Fruit fly (Drosophila melanogaster): Measurements from ENCODE around the gene CG34002.
"Not testable (repeated sequence)": the region's sequence is repeated elsewhere in the genome, so short reads cannot be mapped to it uniquely, and the experiment has no call there.

Gene CG34002

DNA sequence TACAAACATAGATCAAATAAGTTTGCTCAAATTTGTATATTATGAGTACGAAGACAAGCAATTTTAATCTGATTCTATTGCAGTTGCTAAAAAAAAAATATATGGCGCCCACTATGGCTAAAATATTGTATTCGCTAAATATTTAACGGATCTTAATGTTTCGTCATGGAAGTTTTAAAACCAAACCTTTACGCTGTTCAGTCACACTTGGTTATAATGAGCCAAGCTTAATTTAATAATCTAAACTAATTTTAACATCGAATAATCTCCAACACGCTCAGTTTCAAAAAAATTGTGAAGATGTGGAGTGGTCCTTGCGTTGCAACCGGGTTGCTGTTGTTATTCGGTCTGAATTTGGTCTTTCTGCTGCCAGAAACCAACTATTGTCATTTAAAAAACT lies at the start of gene CG34002:
Gene CG34002 (plus strand): TSS at position 301 of the 400 bp plus-strand sequence.
- not testable (repeated sequence) for TF ChIP-seq Ets98B (GFP tag; IDR thresholded peaks at IDR 0.05); CG34367 (tag; optimal IDR thresholded peaks at IDR 0.05); Pif1B (GFP tag; optimal IDR thresholded peaks at IDR 0.05)

- no peak for TF ChIP-seq CG12605 (GFP tag; IDR thresholded peaks at IDR 0.05)
- TF ChIP-seq CG17806 (tag; optimal IDR thresholded peaks at IDR 0.05) = no peak
- TF ChIP-seq rn (GFP tag; IDR thresholded peaks at IDR 0.05) = no peak
- no peak for TF ChIP-seq CG10348 (GFP tag; IDR thresholded peaks at IDR 0.05)
- TF ChIP-seq CG8301 (tag; optimal IDR thresholded peaks at IDR 0.05) = no peak
- no peak for TF ChIP-seq fd96Ca (GFP tag; IDR thresholded peaks at IDR 0.05)
- TF ChIP-seq Ets98B (GFP tag; IDR thresholded peaks at IDR 0.05) = no peak
- TF ChIP-seq Snoo (tag; optimal IDR thresholded peaks at IDR 0.05) = no peak
- TF ChIP-seq CG14655 (GFP tag; optimal IDR thresholded peaks at IDR 0.05) = no peak
- TF ChIP-seq CG8159 (tag; optimal IDR thresholded peaks at IDR 0.05) = no peak
- TF ChIP-seq CG9948 (tag; optimal IDR thresholded peaks at IDR 0.05) = no peak
- no peak for TF ChIP-seq gl (tag; optimal IDR thresholded peaks at IDR 0.05)
- TF ChIP-seq Pif1A (GFP tag; optimal IDR thresholded peaks at IDR 0.05) = no peak
- TF ChIP-seq D1 (tag; optimal IDR thresholded peaks at IDR 0.05) = no peak
- TF ChIP-seq CG32121 (GFP tag; IDR thresholded peaks at IDR 0.05) = no peak
- no peak for TF ChIP-seq CG13204 (GFP tag; optimal IDR thresholded peaks at IDR 0.05)
- TF ChIP-seq CG4496 (GFP tag; IDR thresholded peaks at IDR 0.05) = no peak
- no peak for TF ChIP-seq CG15710 (tag; optimal IDR thresholded peaks at IDR 0.05)
Measured at dm6 chr3L:17808597-17809213, 49.6 kb upstream of the CG34002 start, which contains the start of gene CG32191. Gene CG32191, minus strand, starts transcription at chr3L:17809146.

DNA sequence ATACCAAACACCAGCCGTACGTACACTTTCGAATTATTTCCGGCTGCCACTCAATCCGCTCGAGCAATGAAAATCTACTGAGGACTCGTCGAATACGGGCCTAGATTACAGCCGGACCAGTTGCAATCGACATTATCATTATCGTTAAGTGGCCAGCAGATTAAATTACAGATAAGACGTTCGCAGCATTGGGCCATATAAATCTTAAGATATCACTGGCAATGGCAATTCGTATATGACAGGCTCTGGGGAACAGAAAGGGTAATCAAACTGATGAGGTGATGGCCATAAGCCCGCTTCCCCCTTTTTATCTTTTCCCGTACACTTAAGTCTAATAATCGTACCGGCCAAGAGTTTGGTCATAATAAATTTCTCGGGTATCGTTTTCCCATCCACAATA lies 44.2 kb upstream of the CG34002 start, which contains the start of gene Cln3:
Gene Cln3 (minus strand): TSS at position 84 of the 400 bp plus-strand sequence.
- TF ChIP-seq CG9948 (tag; optimal IDR thresholded peaks at IDR 0.05) (no peak), Snoo (tag; optimal IDR thresholded peaks at IDR 0.05) (no peak), CG8301 (tag; optimal IDR thresholded peaks at IDR 0.05) (no peak), Ets98B (GFP tag; IDR thresholded peaks at IDR 0.05) (no peak), EcR (GFP tag; optimal IDR thresholded peaks at IDR 0.05) (no peak), rn (GFP tag; IDR thresholded peaks at IDR 0.05) (no peak), CG10348 (GFP tag; IDR thresholded peaks at IDR 0.05) (no peak), CG12605 (GFP tag; IDR thresholded peaks at IDR 0.05) (no peak), CG13204 (GFP tag; optimal IDR thresholded peaks at IDR 0.05) (no peak), CG15710 (tag; optimal IDR thresholded peaks at IDR 0.05) (no peak), CG17806 (tag; optimal IDR thresholded peaks at IDR 0.05) (no peak), CG34367 (tag; optimal IDR thresholded peaks at IDR 0.05) (no peak), D1 (tag; optimal IDR thresholded peaks at IDR 0.05) (no peak), fd96Ca (GFP tag; IDR thresholded peaks at IDR 0.05) (no peak), CG14655 (GFP tag; optimal IDR thresholded peaks at IDR 0.05) (no peak), CG32121 (GFP tag; IDR thresholded peaks at IDR 0.05) (no peak)

dm6 chr3L:17817821-17818220 lies 40.5 kb upstream of the CG34002 start, which contains the start of gene Ir75a:
Gene Ir75a, minus strand, starts transcription at chr3L:17817921.
- TF ChIP-seq Snoo (tag; optimal IDR thresholded peaks at IDR 0.05) = no peak
- no peak for TF ChIP-seq CG32121 (GFP tag; IDR thresholded peaks at IDR 0.05)
- TF ChIP-seq rn (GFP tag; IDR thresholded peaks at IDR 0.05) = no peak
- no peak for TF ChIP-seq Ets98B (GFP tag; IDR thresholded peaks at IDR 0.05)
- no peak for TF ChIP-seq CG4496 (GFP tag; IDR thresholded peaks at IDR 0.05)

DNA sequence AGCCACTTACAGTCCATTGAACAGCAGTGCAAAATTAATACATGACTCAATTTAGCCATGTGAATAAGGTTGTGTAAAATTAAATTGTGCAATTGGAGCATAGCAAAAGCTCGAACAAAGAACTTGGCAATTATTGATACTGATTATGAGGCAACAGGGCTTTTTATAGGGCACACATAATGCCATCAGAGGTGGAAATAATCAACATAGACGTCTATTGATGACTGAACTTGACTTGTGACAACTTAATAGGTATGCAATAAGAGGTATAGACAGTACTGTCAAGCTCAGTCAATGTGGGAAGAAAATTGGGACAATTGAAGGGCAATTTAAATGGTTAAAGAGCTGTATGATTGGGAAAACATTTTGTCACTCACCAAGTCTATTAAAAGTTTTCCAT lies 38.2 kb upstream of the CG34002 start, which contains the start of gene Ir75b:
Gene Ir75b (minus strand): TSS at position 101 of the 400 bp plus-strand sequence.
- TF ChIP-seq rn (GFP tag; IDR thresholded peaks at IDR 0.05) (no peak), fd96Ca (GFP tag; IDR thresholded peaks at IDR 0.05) (no peak), Ets98B (GFP tag; IDR thresholded peaks at IDR 0.05) (no peak), Pif1A (GFP tag; optimal IDR thresholded peaks at IDR 0.05) (no peak), CG10348 (GFP tag; IDR thresholded peaks at IDR 0.05) (no peak), Pif1B (GFP tag; optimal IDR thresholded peaks at IDR 0.05) (no peak), CG4496 (GFP tag; IDR thresholded peaks at IDR 0.05) (no peak), CG34367 (tag; optimal IDR thresholded peaks at IDR 0.05) (no peak), CG15710 (tag; optimal IDR thresholded peaks at IDR 0.05) (no peak), gl (tag; optimal IDR thresholded peaks at IDR 0.05) (no peak), EcR (GFP tag; optimal IDR thresholded peaks at IDR 0.05) (no peak), CG17806 (tag; optimal IDR thresholded peaks at IDR 0.05) (no peak), CG9948 (tag; optimal IDR thresholded peaks at IDR 0.05) (no peak), CG8159 (tag; optimal IDR thresholded peaks at IDR 0.05) (no peak), CG13204 (GFP tag; optimal IDR thresholded peaks at IDR 0.05) (no peak), CG32121 (GFP tag; IDR thresholded peaks at IDR 0.05) (no peak), CG12605 (GFP tag; IDR thresholded peaks at IDR 0.05) (no peak)

DNA sequence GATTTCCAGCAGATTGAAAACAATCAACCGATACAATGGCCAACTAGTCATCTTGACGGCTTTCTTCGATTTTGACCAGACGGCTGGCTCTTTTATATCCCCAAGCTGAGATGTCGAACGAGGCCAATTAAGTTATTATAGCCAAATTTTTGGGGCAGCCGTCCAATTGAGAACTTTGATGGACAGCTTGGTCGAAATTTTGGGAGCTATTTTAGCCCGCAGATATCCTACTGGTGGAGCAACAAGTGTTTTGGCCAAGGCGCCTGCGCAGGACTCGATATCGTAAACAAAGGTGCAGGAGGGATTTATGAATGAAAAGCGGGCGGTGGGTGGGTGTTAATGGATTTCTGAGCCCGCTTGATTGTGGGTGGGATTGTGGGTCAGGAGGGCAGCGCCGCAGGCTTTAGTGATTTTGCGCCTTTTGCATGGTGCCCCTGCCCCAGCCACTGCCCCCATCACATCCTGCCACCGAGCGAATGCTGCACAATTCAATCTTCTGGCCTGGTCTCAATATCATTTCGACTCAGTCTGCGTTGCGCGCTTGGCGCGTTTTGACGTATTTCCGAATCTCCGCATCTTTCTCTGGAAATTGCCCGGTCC lies 35.4 kb upstream of the CG34002 start, which contains the start of the genes Ir75c and Grd:
Gene Ir75c (minus strand): TSS at position 51 of the 600 bp plus-strand sequence.
Gene Grd (plus strand): TSS at position 550 of the 600 bp plus-strand sequence.
- TF ChIP-seq Ets98B (GFP tag; IDR thresholded peaks at IDR 0.05) = no peak
- TF ChIP-seq CG12605 (GFP tag; IDR thresholded peaks at IDR 0.05) = peak; percentile 71; the same call in 1 of the 2 replicates
- TF ChIP-seq CG13204 (GFP tag; optimal IDR thresholded peaks at IDR 0.05) = no peak
